Fruit fly (Drosophila melanogaster): ENCODE measurements around the gene lectin-37Db.

- TF ChIP-seq psq (optimal IDR thresholded peaks at IDR 0.05), result no peak
- TF ChIP-seq CG8478 (optimal IDR thresholded peaks at IDR 0.05), result no peak
These were observed 41.5 kb upstream of the lectin-37Db start for dm6 chr2L:19377129-19378083.
